Worm (Caenorhabditis elegans): ENCODE data around the gene num-1.

num-1 gene

ce11 chrV:20873144-20873543 lies 43.5 kb downstream of the num-1 start:
- TF ChIP-seq arid-1 (GFP tag; conservative IDR thresholded peaks at IDR 0.05) (no peak), ceh-44 (GFP tag; IDR thresholded peaks at IDR 0.05) (no peak), nhr-76 (tag; optimal IDR thresholded peaks at IDR 0.05) (no peak), mxl-3 (GFP tag; optimal IDR thresholded peaks at IDR 0.05) (no peak), fkh-10 (GFP tag; optimal IDR thresholded peaks at IDR 0.05) (peak; percentile 55), ces-1 (GFP tag; optimal IDR thresholded peaks at IDR 0.05) (peak; percentile 85)

ce11 chrV:20875324-20875723 lies 45.7 kb downstream of the num-1 start:
- TF ChIP-seq egl-43 (GFP tag; IDR thresholded peaks at IDR 0.05) (no peak), aha-1 (tag) (peak; percentile 70), zip-11 (GFP tag; IDR thresholded peaks at IDR 0.05) (no peak), unc-62 (GFP tag; optimal IDR thresholded peaks at IDR 0.05 in 1 of 2) (peak in 1 of 2 experiments; percentile 62), unc-62 (tag; optimal IDR thresholded peaks at IDR 0.05) (no peak), dmd-9 (GFP tag; IDR thresholded peaks at IDR 0.05) (no peak), mes-2 (tag; optimal IDR thresholded peaks at IDR 0.05; ENCODE audit: poor library complexity, severe bottlenecking) (no peak), mdt-29 (GFP tag; IDR thresholded peaks at IDR 0.05) (no peak), ztf-11 (tag; optimal IDR thresholded peaks at IDR 0.05) (no peak), skn-1 (tag; optimal IDR thresholded peaks at IDR 0.05) (no peak), daf-12 (tag; optimal IDR thresholded peaks at IDR 0.05) (no peak), daf-16 (GFP tag; optimal IDR thresholded peaks at IDR 0.05) (no peak), daf-16 (tag; optimal IDR thresholded peaks at IDR 0.05) (no peak), Y48G9A.11 (GFP tag; IDR thresholded peaks at IDR 0.05) (no peak), vab-7 (GFP tag; IDR thresholded peaks at IDR 0.05) (no peak), F37D6.2 (tag; optimal IDR thresholded peaks at IDR 0.05) (no peak), php-3 (GFP tag; IDR thresholded peaks at IDR 0.05) (no peak), nhr-237 (tag; optimal IDR thresholded peaks at IDR 0.05) (no peak)

ce11 chrV:20879069-20879667 lies 49.6 kb downstream of the num-1 start, which contains the start of gene unc-80:
TSS of gene unc-80 (plus strand) at chrV:20879601.
- TF ChIP-seq zfp-3 (GFP tag; conservative IDR thresholded peaks at IDR 0.05) (no peak), nhr-237 (tag; optimal IDR thresholded peaks at IDR 0.05) (no peak), hlh-30 (tag; optimal IDR thresholded peaks at IDR 0.05; ENCODE audit: insufficient read depth) (peak; percentile 8), lin-39 (tag; optimal IDR thresholded peaks at IDR 0.05) (no peak), unc-62 (GFP tag; optimal IDR thresholded peaks at IDR 0.05 in 1 of 2) (peak in 1 of 2 experiments; percentile 89), unc-62 (tag; optimal IDR thresholded peaks at IDR 0.05) (no peak), vab-7 (GFP tag; IDR thresholded peaks at IDR 0.05) (no peak), lim-7 (GFP tag; IDR thresholded peaks at IDR 0.05) (no peak), F49E8.2 (tag; optimal IDR thresholded peaks at IDR 0.05; ENCODE audit: borderline replicate concordance) (no peak), nhr-76 (tag; optimal IDR thresholded peaks at IDR 0.05) (no peak), egl-27 (tag; optimal IDR thresholded peaks at IDR 0.05) (no peak), spr-3 (GFP tag; optimal IDR thresholded peaks at IDR 0.05) (no peak), saeg-2 (GFP tag; IDR thresholded peaks at IDR 0.05) (no peak), ctbp-1 (GFP tag; IDR thresholded peaks at IDR 0.05) (peak; percentile 38; the same call in 1 of the 2 replicates), unc-39 (tag; optimal IDR thresholded peaks at IDR 0.05) (no peak), ztf-7 (tag; optimal IDR thresholded peaks at IDR 0.05) (no peak), cey-2 (tag; optimal IDR thresholded peaks at IDR 0.05; ENCODE audit: borderline replicate concordance, insufficient read depth) (no peak), zip-2 (tag; optimal IDR thresholded peaks at IDR 0.05) (no peak), unc-130 (GFP tag; optimal IDR thresholded peaks at IDR 0.05) (no peak), Y105C5A.15 (GFP tag; IDR thresholded peaks at IDR 0.05) (no peak), mxl-3 (GFP tag; optimal IDR thresholded peaks at IDR 0.05) (no peak), rbr-2 (tag; optimal IDR thresholded peaks at IDR 0.05) (peak; percentile 62), tag-97 (GFP tag; IDR thresholded peaks at IDR 0.05) (no peak), daf-16 (GFP tag; optimal IDR thresholded peaks at IDR 0.05) (no peak), daf-16 (tag; optimal IDR thresholded peaks at IDR 0.05) (no peak), zip-11 (GFP tag; IDR thresholded peaks at IDR 0.05) (no peak), lin-29 (GFP tag; IDR thresholded peaks at IDR 0.05) (no peak), ceh-44 (GFP tag; IDR thresholded peaks at IDR 0.05) (no peak), nhr-42 (GFP tag; IDR thresholded peaks at IDR 0.05) (no peak), jun-1 (tag; optimal IDR thresholded peaks at IDR 0.05) (no peak), snpc-1.2 (GFP tag; IDR thresholded peaks at IDR 0.05) (no peak), mxl-2 (GFP tag; conservative IDR thresholded peaks at IDR 0.05) (no peak), dpl-1 (GFP tag; optimal IDR thresholded peaks at IDR 0.05) (peak; percentile 2), D1046.2 (GFP tag; IDR thresholded peaks at IDR 0.05) (no peak)
